Fruit fly (Drosophila melanogaster): ENCODE data around the gene Acp36DE.

DNA sequence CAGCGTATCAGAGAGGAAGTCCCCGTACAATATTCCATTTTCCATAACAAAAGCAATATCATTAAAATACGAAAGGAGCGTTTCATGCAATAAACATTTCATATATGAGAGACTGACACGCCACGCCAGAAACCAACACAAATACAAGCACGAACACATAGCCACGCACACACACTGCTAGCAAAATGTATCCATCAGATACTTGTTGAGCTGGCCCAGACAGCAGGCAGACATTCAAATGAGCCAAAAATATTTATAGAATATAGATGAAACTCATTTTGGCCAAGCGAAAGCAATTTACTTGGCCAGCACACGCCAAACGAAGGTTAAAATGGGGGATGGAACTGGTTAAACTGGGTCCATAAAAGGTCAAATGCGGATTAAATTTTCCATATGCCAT lies 31.2 kb upstream of the Acp36DE start:
- TF ChIP-seq Mio (GFP tag; optimal IDR thresholded peaks at IDR 0.05) (no peak), Rel (GFP tag; optimal IDR thresholded peaks at IDR 0.05) (no peak), Rel (tag; optimal IDR thresholded peaks at IDR 0.05) (no peak), fru (GFP tag; optimal IDR thresholded peaks at IDR 0.05) (no peak), br (GFP tag; optimal IDR thresholded peaks at IDR 0.05) (no peak), Abd-B (GFP tag; optimal IDR thresholded peaks at IDR 0.05) (no peak), CG9705 (GFP tag; optimal IDR thresholded peaks at IDR 0.05) (no peak), usp (GFP tag; optimal IDR thresholded peaks at IDR 0.05) (no peak), Myc (optimal IDR thresholded peaks at IDR 0.05) (no peak), h (GFP tag; optimal IDR thresholded peaks at IDR 0.05) (no peak), OdsH (GFP tag; optimal IDR thresholded peaks at IDR 0.05) (no peak), Dfd (GFP tag; optimal IDR thresholded peaks at IDR 0.05) (no peak), pan (optimal IDR thresholded peaks at IDR 0.05) (no peak), Dif (GFP tag; optimal IDR thresholded peaks at IDR 0.05; ENCODE audit: partially characterized antibody) (no peak)
